Worm (Caenorhabditis elegans) whole organism, mixed stage, embryonic: ENCODE results near the gene ced-10.

Source experiments
- M03D4.4 ChIP-seq: sonication (generic microtip); optimal IDR thresholded peaks from 2 replicates; lab custom pipeline; 2017; ENCODE audit warnings: mild to moderate bottlenecking, missing genetic modification characterization, missing compliant biosample characterization
- bed-3 ChIP-seq: fragments of 200-800 bp; sonication (Bioruptor generic); optimal IDR thresholded peaks from 3 replicates; lab custom pipeline; 2018; ENCODE audit warnings: mild to moderate bottlenecking, missing genetic modification characterization, moderate library complexity, missing compliant biosample characterization
- blmp-1 ChIP-seq: fragments of 150-350 bp; optimal IDR thresholded peaks from 2 replicates; lab custom pipeline; 2014; ENCODE audit warnings: missing biosample characterization, missing genetic modification characterization
- ceh-39 ChIP-seq: fragments of 150-350 bp; optimal IDR thresholded peaks from 2 replicates; lab custom pipeline; 2014; ENCODE audit warnings: missing biosample characterization, missing genetic modification characterization
- ceh-43 ChIP-seq: fragments of 200-800 bp; sonication (Bioruptor generic); optimal IDR thresholded peaks from 2 replicates; lab custom pipeline; 2018; ENCODE audit warnings: mild to moderate bottlenecking, missing genetic modification characterization, moderate library complexity, missing compliant biosample characterization
- ceh-83 ChIP-seq: fragments of 200-800 bp; sonication (Bioruptor generic); optimal IDR thresholded peaks from 2 replicates; lab custom pipeline; 2018; ENCODE audit warnings: mild to moderate bottlenecking, missing genetic modification characterization, missing compliant biosample characterization
- ces-1 ChIP-seq: fragments of 150-350 bp; optimal IDR thresholded peaks from 2 replicates; lab custom pipeline; 2014; ENCODE audit warnings: missing biosample characterization, missing genetic modification reagents, missing genetic modification characterization
- cnd-1 ChIP-seq: fragments of 200-800 bp; sonication (Bioruptor generic); optimal IDR thresholded peaks from 2 replicates; lab custom pipeline; 2018; ENCODE audit warnings: mild to moderate bottlenecking, missing genetic modification characterization, missing compliant biosample characterization
- drap-1 ChIP-seq: fragments of 200-800 bp; sonication (Bioruptor generic); optimal IDR thresholded peaks from 3 replicates; lab custom pipeline; 2018; ENCODE audit warnings: mild to moderate bottlenecking, missing genetic modification characterization, missing compliant biosample characterization
- elt-1 ChIP-seq: sonication (generic microtip); optimal IDR thresholded peaks from 2 replicates; lab custom pipeline; 2017; ENCODE audit warnings: missing genetic modification characterization, mild to moderate bottlenecking, missing compliant biosample characterization, antibody characterized with exemption, moderate library complexity, borderline replicate concordance; ENCODE audit not compliant: insufficient read depth
- elt-3 ChIP-seq: fragments of 150-350 bp; optimal IDR thresholded peaks from 2 replicates; lab custom pipeline; 2014; ENCODE audit warnings: missing biosample characterization, missing genetic modification characterization
- flh-1 ChIP-seq: fragments of 200-800 bp; sonication (Bioruptor generic); optimal IDR thresholded peaks from 2 replicates; lab custom pipeline; 2018; ENCODE audit warnings: mild to moderate bottlenecking, missing genetic modification characterization, moderate library complexity, missing compliant biosample characterization
- ham-2 ChIP-seq: fragments of 200-800 bp; sonication (Bioruptor generic); optimal IDR thresholded peaks from 2 replicates; lab custom pipeline; 2018; ENCODE audit warnings: mild to moderate bottlenecking, missing genetic modification characterization, missing compliant biosample characterization
- hlh-1 ChIP-seq: fragments of 150-350 bp; optimal IDR thresholded peaks from 2 replicates; lab custom pipeline; 2014; ENCODE audit warnings: missing biosample characterization, missing genetic modification reagents, missing genetic modification characterization
- lin-13 ChIP-seq: fragments of 150-350 bp; optimal IDR thresholded peaks from 2 replicates; lab custom pipeline; 2014; ENCODE audit warnings: missing biosample characterization, missing genetic modification characterization
- lin-32 ChIP-seq: fragments of 200-800 bp; sonication (Bioruptor generic); optimal IDR thresholded peaks from 2 replicates; lab custom pipeline; 2018; ENCODE audit warnings: mild to moderate bottlenecking, missing genetic modification characterization, missing compliant biosample characterization
- lsy-2 ChIP-seq: fragments of 150-350 bp; optimal IDR thresholded peaks from 2 replicates; lab custom pipeline; 2014; ENCODE audit warnings: missing biosample characterization, missing genetic modification characterization
- mab-5 ChIP-seq: fragments of 150-350 bp; optimal IDR thresholded peaks from 2 replicates; lab custom pipeline; 2014; ENCODE audit warnings: missing biosample characterization, missing genetic modification characterization
- mep-1 ChIP-seq: fragments of 150-350 bp; optimal IDR thresholded peaks from 2 replicates; lab custom pipeline; 2017; ENCODE audit warnings: missing biosample characterization, missing genetic modification reagents, missing genetic modification characterization, inconsistent platforms
- mls-2 ChIP-seq: sonication (generic microtip); optimal IDR thresholded peaks from 2 replicates; lab custom pipeline; 2016; ENCODE audit warnings: mild to moderate bottlenecking, missing genetic modification characterization, moderate library complexity, missing compliant biosample characterization
- nhr-12 ChIP-seq: fragments of 150-350 bp; optimal IDR thresholded peaks from 2 replicates; lab custom pipeline; 2014; ENCODE audit warnings: missing biosample characterization, missing genetic modification characterization
- nhr-2 ChIP-seq: fragments of 150-350 bp; optimal IDR thresholded peaks from 2 replicates; lab custom pipeline; 2014; ENCODE audit warnings: missing biosample characterization, missing genetic modification characterization
- nhr-237 ChIP-seq: fragments of 150-350 bp; optimal IDR thresholded peaks from 2 replicates; lab custom pipeline; 2014; ENCODE audit warnings: missing biosample characterization, missing genetic modification characterization
- nhr-28 ChIP-seq: fragments of 150-350 bp; optimal IDR thresholded peaks from 2 replicates; lab custom pipeline; 2014; ENCODE audit warnings: missing biosample characterization, missing genetic modification characterization
- nhr-76 ChIP-seq: sonication (generic microtip); optimal IDR thresholded peaks from 2 replicates; lab custom pipeline; 2017; ENCODE audit warnings: missing biosample characterization, missing genetic modification characterization
- pha-4 ChIP-seq: fragments of 150-350 bp; optimal IDR thresholded peaks from 2 replicates; lab custom pipeline; 2018; ENCODE audit warnings: missing biosample characterization, missing genetic modification reagents, missing genetic modification characterization
- sem-2 ChIP-seq: fragments of 200-800 bp; sonication (Bioruptor generic); optimal IDR thresholded peaks from 2 replicates; lab custom pipeline; 2018; ENCODE audit warnings: mild to moderate bottlenecking, missing genetic modification characterization, missing compliant biosample characterization
- snpc-4 ChIP-seq: fragments of 150-350 bp; optimal IDR thresholded peaks from 2 replicates; lab custom pipeline; 2014; ENCODE audit warnings: missing biosample characterization, missing genetic modification characterization
- sptf-1 ChIP-seq: sonication (generic microtip); optimal IDR thresholded peaks from 2 replicates; lab custom pipeline; 2017; ENCODE audit warnings: mild to moderate bottlenecking, missing genetic modification characterization, moderate library complexity, missing compliant biosample characterization
- tbx-8 ChIP-seq: fragments of 200-800 bp; sonication (Bioruptor generic); optimal IDR thresholded peaks from 2 replicates; lab custom pipeline; 2018; ENCODE audit warnings: mild to moderate bottlenecking, missing genetic modification characterization, moderate library complexity, missing compliant biosample characterization
- unc-120 ChIP-seq: sonication (generic microtip); optimal IDR thresholded peaks from 2 replicates; lab custom pipeline; 2017; ENCODE audit warnings: missing genetic modification characterization, missing compliant biosample characterization; ENCODE audit not compliant: poor library complexity, severe bottlenecking
- unc-39 ChIP-seq: fragments of 150-350 bp; optimal IDR thresholded peaks from 2 replicates; lab custom pipeline; 2014; ENCODE audit warnings: missing biosample characterization, missing genetic modification characterization
- unc-62 ChIP-seq: fragments of 150-350 bp; optimal IDR thresholded peaks from 2 replicates; lab custom pipeline; 2014; ENCODE audit warnings: missing biosample characterization, missing genetic modification reagents, missing genetic modification characterization
- zip-8 ChIP-seq: fragments of 150-350 bp; optimal IDR thresholded peaks from 2 replicates; lab custom pipeline; 2014; ENCODE audit warnings: missing biosample characterization, missing genetic modification characterization
- ztf-11 ChIP-seq: fragments of 150-350 bp; optimal IDR thresholded peaks from 2 replicates; lab custom pipeline; 2014; ENCODE audit warnings: missing biosample characterization, missing genetic modification characterization

ced-10 gene

ce11 chrIV:3509477-3510063 lies at the start of gene ced-10:
ced-10 (minus strand) TSS chrIV:3509527.
- TF ChIP-seq flh-1 = no peak
- TF ChIP-seq nhr-28 (tag; lab: Kevin White, UChicago) = no peak
- TF ChIP-seq nhr-2 (tag; lab: Kevin White, UChicago) = no peak
- TF ChIP-seq drap-1 = no peak
- no peak for TF ChIP-seq mls-2 (tag; lab: Kevin White, UChicago)
- TF ChIP-seq unc-62 (GFP tag; lab: Kevin White, UChicago) = no peak

- TF ChIP-seq ham-2 (GFP tag; lab: Kevin White, UChicago) = no peak
- no peak for TF ChIP-seq ceh-83 (GFP tag; lab: Kevin White, UChicago)
- no peak for TF ChIP-seq mls-2 (tag; lab: Kevin White, UChicago)
- TF ChIP-seq zip-8 (tag; lab: Kevin White, UChicago) = no peak
- TF ChIP-seq ceh-39 = no peak
- TF ChIP-seq blmp-1 = no peak
- no peak for TF ChIP-seq nhr-237 (tag; lab: Kevin White, UChicago)
- TF ChIP-seq lsy-2 (tag; lab: Kevin White, UChicago) = no peak
- no peak for TF ChIP-seq lin-32 (GFP tag; lab: Kevin White, UChicago)
- no peak for TF ChIP-seq ces-1
- no peak for TF ChIP-seq unc-39 (tag; lab: Kevin White, UChicago)
- no peak for TF ChIP-seq sem-2
- TF ChIP-seq nhr-2 (tag; lab: Kevin White, UChicago) = no peak
- no peak for TF ChIP-seq snpc-4
- TF ChIP-seq drap-1 = no peak
- no peak for TF ChIP-seq flh-1
- TF ChIP-seq nhr-76 = no peak
- TF ChIP-seq unc-62 (GFP tag; lab: Kevin White, UChicago) = no peak
- no peak for TF ChIP-seq nhr-28 (tag; lab: Kevin White, UChicago)
- TF ChIP-seq sptf-1 = no peak
Measured at ce11 chrIV:3557331-3557730, 48.0 kb upstream of the ced-10 start, which contains the start of gene osm-9. osm-9 (minus strand) TSS chrIV:3557431.

DNA sequence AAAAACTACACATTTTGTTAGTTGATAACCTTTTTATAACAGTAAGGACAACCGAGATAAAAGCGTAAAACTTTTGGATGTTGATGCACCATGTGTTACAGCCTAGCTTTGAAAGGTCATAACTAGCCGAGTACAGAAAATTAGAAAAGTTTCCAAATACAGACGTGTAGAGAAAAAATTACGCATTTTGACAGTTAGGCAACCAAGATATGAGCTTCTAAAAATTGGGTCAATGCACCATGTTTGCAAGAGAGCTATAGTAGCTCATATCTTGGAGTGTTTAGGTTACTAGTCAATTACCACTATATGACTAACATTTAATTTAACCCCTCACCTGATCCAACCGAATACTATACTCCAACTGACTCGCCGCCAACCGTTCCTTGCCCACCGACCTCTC lies 43.6 kb upstream of the ced-10 start:
- no peak for TF ChIP-seq unc-120 (tag; lab: Kevin White, UChicago)

ce11 chrIV:3551777-3552462 lies 42.6 kb upstream of the ced-10 start:
- TF ChIP-seq unc-120 (tag; lab: Kevin White, UChicago) (peak; percentile 44), ceh-39 (no peak), cnd-1 (tag; lab: Kevin White, UChicago) (peak; percentile 67), lin-13 (tag; lab: Kevin White, UChicago) (no peak), unc-62 (GFP tag; lab: Kevin White, UChicago) (no peak), nhr-237 (tag; lab: Kevin White, UChicago) (no peak), elt-1 (tag; lab: Kevin White, UChicago) (no peak), blmp-1 (no peak), zip-8 (tag; lab: Kevin White, UChicago) (no peak), elt-3 (no peak), nhr-28 (tag; lab: Kevin White, UChicago) (no peak), mls-2 (tag; lab: Kevin White, UChicago) (peak; percentile 73), mab-5 (tag; lab: Kevin White, UChicago) (no peak), flh-1 (peak; percentile 59), hlh-1 (tag; lab: Kevin White, UChicago) (no peak), mep-1 (no peak), lsy-2 (tag; lab: Kevin White, UChicago) (no peak), lin-32 (GFP tag; lab: Kevin White, UChicago) (peak; percentile 8), ces-1 (no peak), sem-2 (peak; percentile 60), nhr-12 (tag; lab: Kevin White, UChicago) (no peak), pha-4 (no peak), ceh-83 (GFP tag; lab: Kevin White, UChicago) (peak; percentile 72), sptf-1 (peak; percentile 72), ztf-11 (tag; lab: Kevin White, UChicago) (no peak), ceh-43 (GFP tag; lab: Kevin White, UChicago) (peak; percentile 16), nhr-76 (no peak), snpc-4 (no peak), drap-1 (peak; percentile 58), bed-3 (GFP tag; lab: Kevin White, UChicago) (peak; percentile 25), nhr-2 (tag; lab: Kevin White, UChicago) (no peak), tbx-8 (GFP tag; lab: Kevin White, UChicago) (peak; percentile 40), M03D4.4 (tag; lab: Kevin White, UChicago) (peak; percentile 83), unc-39 (tag; lab: Kevin White, UChicago) (no peak), ham-2 (GFP tag; lab: Kevin White, UChicago) (no peak)
